Worm (Caenorhabditis elegans) whole organism, L1 larva: Measurements from ENCODE around the gene F35G2.1.

Experiments
- C04F5.9 ChIP-seq: sonication (generic microtip); optimal IDR thresholded peaks from 2 replicates; lab custom pipeline; 2016; ENCODE audit warnings: missing genetic modification characterization, missing compliant biosample characterization
- C34B4.2 ChIP-seq: sonication (generic microtip); optimal IDR thresholded peaks from 2 replicates; lab custom pipeline; 2017; ENCODE audit warnings: mild to moderate bottlenecking, missing genetic modification characterization, missing compliant biosample characterization
- F16B12.6 ChIP-seq: fragments of 150-350 bp; optimal IDR thresholded peaks from 2 replicates; lab custom pipeline; 2014; ENCODE audit warnings: missing biosample characterization, missing genetic modification characterization
- ama-1 ChIP-seq: fragments of 150-350 bp; optimal IDR thresholded peaks from 2 replicates; lab custom pipeline; 2014
- ceh-82 ChIP-seq, 3 experiments: fragments of 150-350 bp in 1 of 3; sonication (generic microtip) in 2 of 3; optimal IDR thresholded peaks; 2 replicates each; lab custom pipeline; 2014 to 2017; ENCODE audit warnings: missing biosample characterization in 3 of 3, missing genetic modification characterization in 3 of 3
- ceh-88 ChIP-seq: fragments of 200-800 bp; sonication (Bioruptor generic); IDR thresholded peaks from 2 replicates; pipeline ENCODE4 v1.3.6; 2022; ENCODE audit warnings: missing genetic modification characterization, missing compliant biosample characterization
- ceh-90 ChIP-seq: sonication (generic microtip); optimal IDR thresholded peaks from 2 replicates; lab custom pipeline; 2016; ENCODE audit warnings: missing genetic modification characterization, missing compliant biosample characterization
- ces-1 ChIP-seq: fragments of 150-350 bp; optimal IDR thresholded peaks from 2 replicates; lab custom pipeline; 2014; ENCODE audit warnings: missing biosample characterization, missing genetic modification reagents, missing genetic modification characterization
- dpl-1 ChIP-seq, 3 experiments: fragments of 150-350 bp in 2 of 3; sonication (generic microtip) in 1 of 3; optimal IDR thresholded peaks; 2 replicates each; lab custom pipeline; 2014 to 2017; ENCODE audit warnings: missing biosample characterization in 3 of 3, missing genetic modification characterization in 3 of 3, missing genetic modification reagents in 3 of 3
- dsc-1 ChIP-seq: sonication (generic microtip); optimal IDR thresholded peaks from 2 replicates; lab custom pipeline; 2016; ENCODE audit warnings: mild to moderate bottlenecking, missing genetic modification characterization, missing compliant biosample characterization
- efl-1 ChIP-seq, 4 experiments: fragments of 150-350 bp; optimal IDR thresholded peaks in 3 of 4; peaks in 1 of 4; 1 replicate in 1 of 4; 2 replicates in 3 of 4; lab custom pipeline; 2014; ENCODE audit warnings: missing biosample characterization in 2 of 4, missing genetic modification characterization in 2 of 4, missing genetic modification reagents in 2 of 4
- efl-3 ChIP-seq: fragments of 200-800 bp; sonication (Bioruptor generic); optimal IDR thresholded peaks from 2 replicates; lab custom pipeline; 2018; ENCODE audit warnings: mild to moderate bottlenecking, missing genetic modification characterization, missing compliant biosample characterization
- egl-13 ChIP-seq: sonication (generic microtip); optimal IDR thresholded peaks from 2 replicates; lab custom pipeline; 2016; ENCODE audit warnings: missing genotype, missing genetic modification reagents, missing genetic modification characterization, missing compliant biosample characterization
- egl-27 ChIP-seq, 2 experiments: fragments of 150-350 bp in 1 of 2; sonication (generic microtip); optimal IDR thresholded peaks; 3 replicates each; lab custom pipeline; 2017 to 2018; ENCODE audit warnings: missing biosample characterization in 2 of 2, missing genetic modification characterization in 2 of 2, missing genetic modification reagents in 2 of 2
- elt-2 ChIP-seq: sonication (generic microtip); optimal IDR thresholded peaks from 2 replicates; lab custom pipeline; 2016; ENCODE audit warnings: missing genetic modification characterization, mild to moderate bottlenecking, inconsistent platforms, missing compliant biosample characterization, missing genetic modification reagents
- elt-3 ChIP-seq, 6 experiments: fragments of 150-350 bp in 1 of 6; sonication (generic microtip); optimal IDR thresholded peaks; 2 replicates each; lab custom pipeline; 2017 to 2018; ENCODE audit warnings: missing biosample characterization in 6 of 6, missing genetic modification characterization in 6 of 6, inconsistent platforms in 1 of 6
- fkh-8 ChIP-seq: sonication (generic microtip); optimal IDR thresholded peaks from 2 replicates; lab custom pipeline; 2016; ENCODE audit warnings: mild to moderate bottlenecking, missing genetic modification characterization, missing compliant biosample characterization
- fos-1 ChIP-seq: fragments of 150-350 bp; optimal IDR thresholded peaks from 2 replicates; lab custom pipeline; 2014; ENCODE audit warnings: missing biosample characterization, missing genetic modification characterization
- hlh-17 ChIP-seq: fragments of 200-800 bp; sonication (Bioruptor generic); optimal IDR thresholded peaks from 2 replicates; lab custom pipeline; 2018; ENCODE audit warnings: missing genetic modification characterization, mild to moderate bottlenecking, missing compliant biosample characterization, moderate library complexity, borderline replicate concordance
- hlh-4 ChIP-seq: sonication (generic microtip); optimal IDR thresholded peaks from 2 replicates; lab custom pipeline; 2016; ENCODE audit warnings: mild to moderate bottlenecking, missing genetic modification characterization, missing compliant biosample characterization
- irx-1 ChIP-seq: sonication (generic microtip); optimal IDR thresholded peaks from 2 replicates; lab custom pipeline; 2016; ENCODE audit warnings: missing genetic modification characterization, missing compliant biosample characterization
- jun-1 ChIP-seq: fragments of 150-350 bp; optimal IDR thresholded peaks from 2 replicates; lab custom pipeline; 2014; ENCODE audit warnings: missing biosample characterization, missing genetic modification reagents, missing genetic modification characterization
- lin-14 ChIP-seq: fragments of 200-800 bp; sonication (Bioruptor generic); optimal IDR thresholded peaks from 2 replicates; lab custom pipeline; 2018; ENCODE audit warnings: mild to moderate bottlenecking, missing genetic modification characterization, moderate library complexity, missing compliant biosample characterization
- lin-15B ChIP-seq: fragments of 150-350 bp; sonication (generic microtip); optimal IDR thresholded peaks from 3 replicates; lab custom pipeline; 2014; ENCODE audit warnings: missing biosample characterization, missing genetic modification characterization
- lsy-2 ChIP-seq, 2 experiments: fragments of 150-350 bp; optimal IDR thresholded peaks; 2 replicates each; lab custom pipeline; 2014; ENCODE audit warnings: missing biosample characterization in 2 of 2, missing genetic modification characterization in 2 of 2
- mep-1 ChIP-seq: fragments of 150-350 bp; optimal IDR thresholded peaks from 2 replicates; lab custom pipeline; 2014; ENCODE audit warnings: missing biosample characterization, missing genetic modification characterization
- nhr-11 ChIP-seq: fragments of 150-350 bp; optimal IDR thresholded peaks from 2 replicates; lab custom pipeline; 2014; ENCODE audit warnings: missing biosample characterization, missing genetic modification characterization
- nhr-12 ChIP-seq: sonication (generic microtip); optimal IDR thresholded peaks from 2 replicates; lab custom pipeline; 2017; ENCODE audit warnings: missing biosample characterization, missing genetic modification characterization
- nhr-20 ChIP-seq: sonication (generic microtip); optimal IDR thresholded peaks from 2 replicates; lab custom pipeline; 2016; ENCODE audit warnings: mild to moderate bottlenecking, missing genetic modification characterization, missing compliant biosample characterization
- nhr-47 ChIP-seq: sonication (generic microtip); optimal IDR thresholded peaks from 2 replicates; lab custom pipeline; 2016; ENCODE audit warnings: mild to moderate bottlenecking, missing genetic modification characterization, moderate library complexity, missing compliant biosample characterization
- nhr-76 ChIP-seq: sonication (generic microtip); optimal IDR thresholded peaks from 2 replicates; lab custom pipeline; 2017; ENCODE audit warnings: missing biosample characterization, missing genetic modification characterization
- nhr-77 ChIP-seq: fragments of 150-350 bp; optimal IDR thresholded peaks from 2 replicates; lab custom pipeline; 2014; ENCODE audit warnings: missing biosample characterization, missing genetic modification characterization
- nhr-85 ChIP-seq: sonication (generic microtip); peaks from one replicate; lab custom pipeline; 2016; ENCODE audit warnings: missing genetic modification characterization, inconsistent platforms, missing compliant biosample characterization
- nhr-90 ChIP-seq: sonication (generic microtip); optimal IDR thresholded peaks from 2 replicates; lab custom pipeline; 2016; ENCODE audit warnings: mild to moderate bottlenecking, missing genetic modification characterization, missing compliant biosample characterization; ENCODE audit not compliant: poor library complexity
- pax-3 ChIP-seq: fragments of 200-800 bp; sonication (Bioruptor generic); optimal IDR thresholded peaks from 2 replicates; lab custom pipeline; 2018; ENCODE audit warnings: mild to moderate bottlenecking, missing genetic modification characterization, moderate library complexity, missing compliant biosample characterization
- pqm-1 ChIP-seq: sonication (generic microtip); optimal IDR thresholded peaks from 3 replicates; lab custom pipeline; 2017; ENCODE audit warnings: missing biosample characterization, missing genetic modification characterization
- rnt-1 ChIP-seq: sonication (generic microtip); optimal IDR thresholded peaks from 2 replicates; lab custom pipeline; 2016; ENCODE audit warnings: mild to moderate bottlenecking, missing genetic modification characterization, moderate library complexity, missing compliant biosample characterization
- skn-1 ChIP-seq: fragments of 150-350 bp; optimal IDR thresholded peaks from 2 replicates; lab custom pipeline; 2014; ENCODE audit warnings: missing biosample characterization, missing genetic modification characterization
- snpc-4 ChIP-seq: fragments of 150-350 bp; optimal IDR thresholded peaks from 2 replicates; lab custom pipeline; 2014; ENCODE audit warnings: missing biosample characterization, missing genetic modification characterization
- sptf-1 ChIP-seq: fragments of 150-350 bp; optimal IDR thresholded peaks from 2 replicates; lab custom pipeline; 2014; ENCODE audit warnings: missing biosample characterization, missing genetic modification characterization
- sup-37 ChIP-seq: fragments of 200-800 bp; sonication (Bioruptor generic); optimal IDR thresholded peaks from 2 replicates; lab custom pipeline; 2018; ENCODE audit warnings: mild to moderate bottlenecking, missing genetic modification characterization, missing compliant biosample characterization
- tbx-2 ChIP-seq: sonication (generic microtip); optimal IDR thresholded peaks from 2 replicates; lab custom pipeline; 2016; ENCODE audit warnings: missing genetic modification characterization, missing compliant biosample characterization
- unc-86 ChIP-seq: sonication (generic microtip); optimal IDR thresholded peaks from 2 replicates; lab custom pipeline; 2016; ENCODE audit warnings: missing genetic modification characterization, missing compliant biosample characterization
- unc-98 ChIP-seq: fragments of 200-800 bp; sonication (Bioruptor generic); IDR thresholded peaks from 2 replicates; pipeline ENCODE4 v1.3.6; 2022; ENCODE audit warnings: missing genetic modification characterization, missing compliant biosample characterization
- xbp-1 ChIP-seq: sonication (generic microtip); optimal IDR thresholded peaks from 2 replicates; lab custom pipeline; 2016; ENCODE audit warnings: missing genetic modification characterization, missing compliant biosample characterization

Gene F35G2.1

ce11 chrIV:12203968-12204367 is 919 bp downstream of the F35G2.1 start:
- no peak for TF ChIP-seq C04F5.9 (tag; lab: Kevin White, UChicago)
- TF ChIP-seq unc-86, result no peak
- TF ChIP-seq nhr-12 (tag; lab: Kevin White, UChicago), result no peak
- peak; percentile 19 for TF ChIP-seq nhr-77 (tag; lab: Kevin White, UChicago)
- TF ChIP-seq dpl-1 (GFP tag; optimal IDR thresholded peaks at IDR 0.05; lab: Kevin White, UChicago), result no peak
- no peak for TF ChIP-seq sup-37
- no peak for TF ChIP-seq lin-14 (GFP tag; lab: Kevin White, UChicago)
- no peak for TF ChIP-seq pax-3 (tag; lab: Kevin White, UChicago)
- no peak for TF ChIP-seq nhr-20
- no peak for TF ChIP-seq efl-3 (GFP tag; lab: Kevin White, UChicago)
- peak; percentile 28 for TF ChIP-seq tbx-2 (tag; lab: Kevin White, UChicago)
- TF ChIP-seq nhr-11 (tag; lab: Kevin White, UChicago), result no peak
- no peak for TF ChIP-seq efl-1 (optimal IDR thresholded peaks at IDR 0.05; lab: Kevin White, UChicago)
- peak in 1 of 2 experiments; percentile 81 for TF ChIP-seq efl-1 (GFP tag; optimal IDR thresholded peaks at IDR 0.05 in 1 of 2; lab: Kevin White, UChicago)
- TF ChIP-seq elt-2 (tag; lab: Kevin White, UChicago), result no peak
- no peak for TF ChIP-seq egl-13 (tag; lab: Kevin White, UChicago)

ce11 chrIV:12207454-12207853 is 4.4 kb downstream of the F35G2.1 start:
- TF ChIP-seq hlh-17 (GFP tag; lab: Kevin White, UChicago) (no peak), nhr-20 (no peak), hlh-4 (tag; lab: Kevin White, UChicago) (no peak), fkh-8 (tag; lab: Kevin White, UChicago) (no peak)

DNA sequence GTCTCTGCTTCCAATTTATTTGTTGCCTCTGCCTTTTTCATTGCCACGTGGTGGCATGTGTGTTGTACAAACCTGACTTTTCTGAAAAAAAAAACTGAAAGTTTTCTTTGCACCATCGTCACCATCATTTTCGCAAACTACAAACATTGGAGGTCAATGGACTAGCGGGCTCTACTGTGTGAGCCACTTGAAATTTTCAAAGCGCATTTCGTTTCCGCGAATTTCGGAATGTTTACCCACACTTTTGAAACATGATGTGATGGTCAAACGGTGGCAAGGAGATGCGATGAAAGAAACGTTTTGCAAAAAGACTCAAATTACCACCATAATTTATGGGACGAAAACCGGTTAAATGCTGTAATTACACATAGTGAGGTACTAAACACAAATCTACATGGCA is 4.8 kb downstream of the F35G2.1 start:
- no peak for TF ChIP-seq elt-2 (tag; lab: Kevin White, UChicago)
- TF ChIP-seq ceh-88 (GFP tag; lab: Robert Waterston, UW), result no peak
- no peak for TF ChIP-seq ceh-90 (tag; lab: Kevin White, UChicago)
- peak; percentile 60 for TF ChIP-seq nhr-85

DNA sequence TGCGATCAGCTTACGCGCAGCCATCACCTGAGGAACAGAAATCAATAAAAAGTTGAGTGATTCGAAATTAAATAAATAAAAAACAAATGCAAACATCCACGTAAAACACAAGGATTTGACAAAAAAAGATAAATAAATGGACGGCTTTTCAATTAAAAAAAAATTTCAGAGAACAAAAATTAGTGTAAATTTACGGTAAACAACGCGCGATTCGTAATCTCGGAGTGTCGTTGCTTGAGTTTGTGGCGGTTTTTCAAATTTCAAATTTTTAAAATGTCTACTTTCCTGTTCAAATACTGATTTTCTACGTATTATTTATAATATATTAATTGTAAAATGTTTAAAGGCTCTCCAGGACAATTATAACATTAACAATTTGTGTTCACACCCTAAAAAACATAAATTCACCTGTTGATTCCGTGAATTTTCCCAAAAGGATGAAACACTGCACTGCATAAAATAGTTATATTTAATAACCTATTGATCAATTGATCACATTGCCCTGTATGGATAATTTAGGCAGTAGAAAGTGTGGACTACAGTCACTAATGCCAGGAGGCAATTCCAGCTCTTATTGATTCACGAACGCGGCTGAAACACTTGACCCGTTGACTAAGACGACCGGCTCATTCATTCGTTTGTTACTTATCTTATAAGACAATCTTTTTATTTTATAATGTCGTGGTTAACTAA is 6.1 kb downstream of the F35G2.1 start, which contains the start of the genes marb-1 and F35G2.3:
Gene marb-1, minus strand, starts transcription at position 27 of the 693 bp plus-strand sequence.
Gene F35G2.3, plus strand, starts transcription at position 643 of the 693 bp plus-strand sequence.
- no peak for TF ChIP-seq unc-98 (GFP tag; lab: Robert Waterston, UW)
- TF ChIP-seq irx-1 (tag; lab: Kevin White, UChicago), result peak; percentile 55
- peak; percentile 18 to 43 (median 21) for TF ChIP-seq ceh-82 (tag; optimal IDR thresholded peaks at IDR 0.05; lab: Kevin White, UChicago)
- TF ChIP-seq snpc-4, result peak; percentile 12
- peak; percentile 3 for TF ChIP-seq nhr-11 (tag; lab: Kevin White, UChicago)
- peak in 1 of 6 experiments; percentile 21 for TF ChIP-seq elt-3 (tag; optimal IDR thresholded peaks at IDR 0.05; lab: Kevin White, UChicago)
- TF ChIP-seq mep-1 (tag; lab: Kevin White, UChicago), result peak; percentile 14
- TF ChIP-seq xbp-1 (tag; lab: Kevin White, UChicago), result peak; percentile 68
- peak; percentile 62 for TF ChIP-seq skn-1 (tag; lab: Kevin White, UChicago)
- no peak for TF ChIP-seq egl-27 (tag; optimal IDR thresholded peaks at IDR 0.05; lab: Kevin White, UChicago)
- TF ChIP-seq jun-1 (tag; lab: Kevin White, UChicago), result peak; percentile 16
- peak; percentile 69 for TF ChIP-seq lin-15B
- no peak for TF ChIP-seq efl-3 (GFP tag; lab: Kevin White, UChicago)
- TF ChIP-seq ces-1 (GFP tag; lab: Kevin White, UChicago), result no peak
- TF ChIP-seq nhr-47, result peak; percentile 76
- TF ChIP-seq tbx-2 (tag; lab: Kevin White, UChicago), result peak; percentile 74
- peak; percentile 81 for TF ChIP-seq nhr-85
- TF ChIP-seq lsy-2 (tag; optimal IDR thresholded peaks at IDR 0.05; lab: Kevin White, UChicago), result peak; percentile 83 to 84
- TF ChIP-seq dpl-1 (GFP tag; optimal IDR thresholded peaks at IDR 0.05; lab: Kevin White, UChicago), result peak; percentile 89 to 93 (median 92)
- TF ChIP-seq nhr-90 (tag; lab: Kevin White, UChicago), result peak; percentile 67
- no peak for TF ChIP-seq nhr-76 (tag; lab: Kevin White, UChicago)
- TF ChIP-seq fos-1, result no peak
- TF ChIP-seq C34B4.2, result no peak
- no peak for TF ChIP-seq ama-1
- peak; percentile 62 for TF ChIP-seq rnt-1 (tag; lab: Kevin White, UChicago)
- peak; percentile 35 for TF ChIP-seq egl-13 (tag; lab: Kevin White, UChicago)
- peak; percentile 33 for TF ChIP-seq C04F5.9 (tag; lab: Kevin White, UChicago)
- peak; percentile 14 for TF ChIP-seq F16B12.6
- TF ChIP-seq pqm-1 (tag; lab: Kevin White, UChicago), result no peak
- peak; percentile 63 for TF ChIP-seq dsc-1
- TF ChIP-seq sptf-1 (tag; lab: Kevin White, UChicago), result no peak
